Worm (Caenorhabditis elegans): ENCODE data around the gene srj-53.

ce11 chrV:706918-707317 lies 12.4 kb upstream of the srj-53 start, which contains the start of gene srbc-38:
- TF ChIP-seq F49E8.2 (tag; optimal IDR thresholded peaks at IDR 0.05; ENCODE audit: borderline replicate concordance) (no peak), nhr-76 (tag; optimal IDR thresholded peaks at IDR 0.05) (no peak), T26A8.4 (GFP tag; IDR thresholded peaks at IDR 0.05) (no peak)

Measured in whole organism, L4 larva.